Worm (Caenorhabditis elegans) whole organism, L3 larva: ENCODE results near the gene C25G6.4.

Source experiments
- R02D3.7 ChIP-seq: fragments of 150-350 bp; optimal IDR thresholded peaks from 2 replicates; lab custom pipeline; 2014; ENCODE audit warnings: missing biosample characterization, missing genetic modification characterization
- aly-2 ChIP-seq: fragments of 150-350 bp; optimal IDR thresholded peaks from 2 replicates; lab custom pipeline; 2014; ENCODE audit warnings: missing biosample characterization, missing genetic modification characterization
- ama-1 ChIP-seq: fragments of 150-350 bp; optimal IDR thresholded peaks from 2 replicates; lab custom pipeline; 2018
- ceh-16 ChIP-seq: sonication (generic microtip); optimal IDR thresholded peaks from 2 replicates; lab custom pipeline; 2017; ENCODE audit warnings: missing biosample characterization, missing genetic modification characterization
- ceh-28 ChIP-seq: fragments of 150-350 bp; optimal IDR thresholded peaks from 2 replicates; lab custom pipeline; 2014; ENCODE audit warnings: missing biosample characterization, missing genetic modification reagents, missing genetic modification characterization
- ceh-82 ChIP-seq: fragments of 150-350 bp; optimal IDR thresholded peaks from 2 replicates; lab custom pipeline; 2014; ENCODE audit warnings: missing biosample characterization, missing genetic modification characterization
- ceh-9 ChIP-seq: sonication (generic microtip); optimal IDR thresholded peaks from 2 replicates; lab custom pipeline; 2018; ENCODE audit warnings: missing biosample characterization, missing genetic modification characterization
- egl-27 ChIP-seq: sonication (generic microtip); optimal IDR thresholded peaks from 4 replicates; lab custom pipeline; 2017; ENCODE audit warnings: missing biosample characterization, missing genetic modification reagents, missing genetic modification characterization
- egl-5 ChIP-seq: fragments of 150-350 bp; optimal IDR thresholded peaks from 2 replicates; lab custom pipeline; 2017; ENCODE audit warnings: missing biosample characterization, missing genetic modification reagents, missing genetic modification characterization, inconsistent platforms
- elt-1 ChIP-seq: fragments of 150-350 bp; optimal IDR thresholded peaks from 2 replicates; lab custom pipeline; 2014; ENCODE audit warnings: missing biosample characterization, missing genetic modification characterization
- elt-3 ChIP-seq, 3 experiments: fragments of 150-350 bp in 1 of 3; sonication (generic microtip) in 2 of 3; optimal IDR thresholded peaks; 2 replicates in 2 of 3; 4 replicates in 1 of 3; lab custom pipeline; 2014 to 2017; ENCODE audit warnings: missing biosample characterization in 3 of 3, missing genetic modification characterization in 3 of 3
- eor-1 ChIP-seq, 2 experiments: fragments of 150-350 bp; optimal IDR thresholded peaks; 2 replicates each; lab custom pipeline; 2014 to 2018; ENCODE audit warnings: missing biosample characterization in 2 of 2, missing genetic modification characterization in 2 of 2
- fkh-10 ChIP-seq: sonication (generic microtip); optimal IDR thresholded peaks from 2 replicates; lab custom pipeline; 2017; ENCODE audit warnings: missing biosample characterization, missing genetic modification reagents, missing genetic modification characterization
- fkh-2 ChIP-seq: fragments of 150-350 bp; optimal IDR thresholded peaks from 2 replicates; lab custom pipeline; 2014; ENCODE audit warnings: missing biosample characterization, missing genetic modification reagents, missing genetic modification characterization
- fos-1 ChIP-seq: fragments of 150-350 bp; optimal IDR thresholded peaks from 2 replicates; lab custom pipeline; 2014; ENCODE audit warnings: missing biosample characterization, missing genetic modification characterization
- jun-1 ChIP-seq: fragments of 150-350 bp; optimal IDR thresholded peaks from 2 replicates; lab custom pipeline; 2014; ENCODE audit warnings: missing biosample characterization, missing genetic modification reagents, missing genetic modification characterization
- lin-15B ChIP-seq: fragments of 150-350 bp; optimal IDR thresholded peaks from 2 replicates; lab custom pipeline; 2014; ENCODE audit warnings: missing biosample characterization, missing genetic modification characterization
- lin-39 ChIP-seq: fragments of 150-350 bp; optimal IDR thresholded peaks from 2 replicates; lab custom pipeline; 2018; ENCODE audit warnings: missing biosample characterization, missing genetic modification reagents, missing genetic modification characterization
- lsy-12 ChIP-seq: sonication (generic microtip); optimal IDR thresholded peaks from 2 replicates; lab custom pipeline; 2016; ENCODE audit warnings: mild to moderate bottlenecking, missing genetic modification characterization, missing compliant biosample characterization
- mml-1 ChIP-seq: fragments of 150-350 bp; sonication (generic microtip); optimal IDR thresholded peaks from 3 replicates; lab custom pipeline; 2014; ENCODE audit warnings: missing biosample characterization, missing genetic modification characterization
- nfya-1 ChIP-seq: sonication (generic microtip); optimal IDR thresholded peaks from 2 replicates; lab custom pipeline; 2017; ENCODE audit warnings: missing genetic modification characterization, mild to moderate bottlenecking, missing compliant biosample characterization, antibody characterized with exemption, moderate library complexity; ENCODE audit not compliant: insufficient read depth
- nhr-11 ChIP-seq: fragments of 150-350 bp; optimal IDR thresholded peaks from 2 replicates; lab custom pipeline; 2014; ENCODE audit warnings: missing biosample characterization, missing genetic modification characterization
- nhr-12 ChIP-seq: fragments of 150-350 bp; optimal IDR thresholded peaks from 2 replicates; lab custom pipeline; 2014; ENCODE audit warnings: missing biosample characterization, missing genetic modification characterization
- nhr-23 ChIP-seq: fragments of 150-350 bp; optimal IDR thresholded peaks from 2 replicates; lab custom pipeline; 2014; ENCODE audit warnings: missing biosample characterization, missing genetic modification reagents, missing genetic modification characterization
- nhr-237 ChIP-seq: fragments of 150-350 bp; optimal IDR thresholded peaks from 2 replicates; lab custom pipeline; 2014; ENCODE audit warnings: missing biosample characterization, missing genetic modification characterization
- nhr-25 ChIP-seq: sonication (generic microtip); optimal IDR thresholded peaks from 2 replicates; lab custom pipeline; 2017; ENCODE audit warnings: missing biosample characterization, missing genetic modification characterization
- nhr-77 ChIP-seq: fragments of 150-350 bp; optimal IDR thresholded peaks from 2 replicates; lab custom pipeline; 2014; ENCODE audit warnings: missing biosample characterization, missing genetic modification characterization
- pha-4 ChIP-seq: fragments of 150-350 bp; optimal IDR thresholded peaks from 2 replicates; lab custom pipeline; 2014; ENCODE audit warnings: missing biosample characterization, missing genetic modification reagents, missing genetic modification characterization
- pqm-1 ChIP-seq: fragments of 150-350 bp; optimal IDR thresholded peaks from 2 replicates; lab custom pipeline; 2017; ENCODE audit warnings: missing biosample characterization, missing genetic modification characterization, inconsistent platforms
- skn-1 ChIP-seq: fragments of 150-350 bp; optimal IDR thresholded peaks from 2 replicates; lab custom pipeline; 2014; ENCODE audit warnings: missing biosample characterization, missing genetic modification characterization
- snpc-4 ChIP-seq: fragments of 150-350 bp; optimal IDR thresholded peaks from 2 replicates; lab custom pipeline; 2014; ENCODE audit warnings: missing biosample characterization, missing genetic modification characterization
- unc-39 ChIP-seq: sonication (generic microtip); optimal IDR thresholded peaks from 4 replicates; lab custom pipeline; 2017; ENCODE audit warnings: missing biosample characterization, missing genetic modification characterization
- unc-62 ChIP-seq: fragments of 150-350 bp; sonication (generic microtip); optimal IDR thresholded peaks from 4 replicates; lab custom pipeline; 2014; ENCODE audit warnings: missing biosample characterization, missing genetic modification reagents, missing genetic modification characterization
- zag-1 ChIP-seq: fragments of 150-350 bp; optimal IDR thresholded peaks from 2 replicates; lab custom pipeline; 2014; ENCODE audit warnings: missing biosample characterization, missing genetic modification characterization
- ztf-11 ChIP-seq: fragments of 150-350 bp; optimal IDR thresholded peaks from 2 replicates; lab custom pipeline; 2014; ENCODE audit warnings: missing biosample characterization, missing genetic modification characterization

The C25G6.4 gene

ce11 chrX:1209096-1209495 lies 40.5 kb downstream of the C25G6.4 start, which contains the start of gene C46H3.1:
C46H3.1 (plus strand) TSS chrX:1209396.
- TF ChIP-seq aly-2 (tag; lab: Kevin White, UChicago) (no peak), zag-1 (no peak), nfya-1 (no peak), fkh-2 (tag; lab: Kevin White, UChicago) (no peak), ama-1 (lab: Kevin White, UChicago) (no peak), pqm-1 (tag; lab: Kevin White, UChicago) (no peak), ceh-9 (no peak), skn-1 (no peak), unc-39 (no peak), R02D3.7 (no peak), ceh-82 (tag; lab: Kevin White, UChicago) (no peak), elt-1 (no peak), fos-1 (no peak), lin-15B (no peak), unc-62 (no peak)

- TF ChIP-seq ceh-9, result no peak
- no peak for TF ChIP-seq nhr-237 (tag; lab: Kevin White, UChicago)
- TF ChIP-seq egl-27, result no peak
- no peak for TF ChIP-seq nhr-77 (tag; lab: Kevin White, UChicago)
- no peak for TF ChIP-seq nhr-11 (tag; lab: Kevin White, UChicago)
- TF ChIP-seq nfya-1, result no peak
- no peak for TF ChIP-seq mml-1 (tag; lab: Kevin White, UChicago)
- no peak for TF ChIP-seq lin-15B
- no peak for TF ChIP-seq snpc-4
- TF ChIP-seq nhr-12 (tag; lab: Kevin White, UChicago), result no peak
- TF ChIP-seq egl-5 (tag; lab: Kevin White, UChicago), result no peak
- TF ChIP-seq pqm-1 (tag; lab: Kevin White, UChicago), result no peak
- TF ChIP-seq zag-1, result no peak
- TF ChIP-seq ceh-16, result no peak
Measured at ce11 chrX:1207915-1208314, 41.7 kb downstream of the C25G6.4 start.

ce11 chrX:1206029-1206428 lies 43.6 kb downstream of the C25G6.4 start, which contains the start of gene T13G4.7:
T13G4.7 (minus strand) TSS chrX:1206129.
- TF ChIP-seq pha-4 (tag; lab: Kevin White, UChicago) (no peak), jun-1 (no peak), R02D3.7 (no peak), lin-39 (no peak), eor-1 (tag; optimal IDR thresholded peaks at IDR 0.05; lab: Kevin White, UChicago) (no peak), nhr-23 (tag; lab: Kevin White, UChicago) (no peak), snpc-4 (no peak), ceh-28 (no peak)

ce11 chrX:1202638-1203037 lies 47.0 kb downstream of the C25G6.4 start:
- TF ChIP-seq elt-3 (tag; optimal IDR thresholded peaks at IDR 0.05; lab: Kevin White, UChicago) (no peak), lin-39 (no peak), fkh-10 (no peak), ztf-11 (tag; lab: Kevin White, UChicago) (no peak), elt-1 (no peak), nfya-1 (no peak), lin-15B (no peak), nhr-25 (tag; lab: Kevin White, UChicago) (no peak), unc-62 (no peak), snpc-4 (no peak), pqm-1 (tag; lab: Kevin White, UChicago) (no peak), ceh-16 (no peak), egl-27 (no peak), pha-4 (tag; lab: Kevin White, UChicago) (no peak), ceh-28 (no peak), lsy-12 (no peak)
